Worm (Caenorhabditis elegans) whole organism, mixed stage, embryonic: ENCODE data around the gene cst-2.

Experiments used
- M03D4.4 ChIP-seq: sonication (generic microtip); optimal IDR thresholded peaks from 2 replicates; lab custom pipeline; 2017; ENCODE audit warnings: mild to moderate bottlenecking, missing genetic modification characterization, missing compliant biosample characterization
- ces-1 ChIP-seq: fragments of 150-350 bp; optimal IDR thresholded peaks from 2 replicates; lab custom pipeline; 2014; ENCODE audit warnings: missing biosample characterization, missing genetic modification reagents, missing genetic modification characterization
- cnd-1 ChIP-seq: fragments of 200-800 bp; sonication (Bioruptor generic); optimal IDR thresholded peaks from 2 replicates; lab custom pipeline; 2018; ENCODE audit warnings: mild to moderate bottlenecking, missing genetic modification characterization, missing compliant biosample characterization
- mab-5 ChIP-seq: fragments of 150-350 bp; optimal IDR thresholded peaks from 2 replicates; lab custom pipeline; 2014; ENCODE audit warnings: missing biosample characterization, missing genetic modification characterization
- nhr-2 ChIP-seq: fragments of 150-350 bp; optimal IDR thresholded peaks from 2 replicates; lab custom pipeline; 2014; ENCODE audit warnings: missing biosample characterization, missing genetic modification characterization
- nhr-237 ChIP-seq: fragments of 150-350 bp; optimal IDR thresholded peaks from 2 replicates; lab custom pipeline; 2014; ENCODE audit warnings: missing biosample characterization, missing genetic modification characterization
- nhr-76 ChIP-seq: sonication (generic microtip); optimal IDR thresholded peaks from 2 replicates; lab custom pipeline; 2017; ENCODE audit warnings: missing biosample characterization, missing genetic modification characterization
- pha-4 ChIP-seq: fragments of 150-350 bp; optimal IDR thresholded peaks from 2 replicates; lab custom pipeline; 2018; ENCODE audit warnings: missing biosample characterization, missing genetic modification reagents, missing genetic modification characterization
- sem-2 ChIP-seq: fragments of 200-800 bp; sonication (Bioruptor generic); optimal IDR thresholded peaks from 2 replicates; lab custom pipeline; 2018; ENCODE audit warnings: mild to moderate bottlenecking, missing genetic modification characterization, missing compliant biosample characterization
- snpc-4 ChIP-seq: fragments of 150-350 bp; optimal IDR thresholded peaks from 2 replicates; lab custom pipeline; 2014; ENCODE audit warnings: missing biosample characterization, missing genetic modification characterization
- unc-120 ChIP-seq: sonication (generic microtip); optimal IDR thresholded peaks from 2 replicates; lab custom pipeline; 2017; ENCODE audit warnings: missing genetic modification characterization, missing compliant biosample characterization; ENCODE audit not compliant: poor library complexity, severe bottlenecking
- unc-39 ChIP-seq: fragments of 150-350 bp; optimal IDR thresholded peaks from 2 replicates; lab custom pipeline; 2014; ENCODE audit warnings: missing biosample characterization, missing genetic modification characterization
- unc-62 ChIP-seq: fragments of 150-350 bp; optimal IDR thresholded peaks from 2 replicates; lab custom pipeline; 2014; ENCODE audit warnings: missing biosample characterization, missing genetic modification reagents, missing genetic modification characterization

DNA sequence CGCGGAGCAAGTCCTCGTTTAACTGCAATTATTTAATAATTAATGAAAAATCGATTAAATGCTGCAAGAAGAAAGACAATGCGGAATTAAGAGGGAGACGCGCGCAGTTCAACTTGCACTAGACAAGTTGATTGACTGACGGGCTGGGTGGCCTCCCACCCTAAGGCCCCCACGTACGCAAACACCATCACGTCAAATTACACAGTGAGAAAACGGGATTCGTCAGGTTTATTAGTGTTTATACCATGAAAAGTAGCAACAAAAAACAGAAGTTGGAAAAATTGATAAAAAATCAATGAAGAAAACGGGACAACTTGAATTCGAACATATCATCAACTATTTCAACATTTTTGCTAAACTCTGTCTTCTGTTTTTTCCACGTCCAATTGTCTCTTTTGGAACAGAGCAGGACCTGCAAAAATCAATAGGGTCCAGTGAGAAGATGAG is 28.3 kb downstream of the cst-2 start:
- TF ChIP-seq nhr-76 (tag; lab: Kevin White, UChicago), result no peak
- no peak for TF ChIP-seq sem-2 (GFP tag; lab: Kevin White, UChicago)
- TF ChIP-seq M03D4.4 (tag; lab: Kevin White, UChicago), result no peak
- TF ChIP-seq mab-5, result no peak
- TF ChIP-seq unc-120 (tag; lab: Kevin White, UChicago), result peak; percentile 14
- TF ChIP-seq nhr-237 (tag; lab: Kevin White, UChicago), result no peak
- TF ChIP-seq pha-4 (tag; lab: Kevin White, UChicago), result no peak
- TF ChIP-seq ces-1 (GFP tag; lab: Kevin White, UChicago), result peak; percentile 51
- no peak for TF ChIP-seq unc-62
- TF ChIP-seq unc-39 (tag; lab: Kevin White, UChicago), result no peak
- TF ChIP-seq cnd-1 (tag; lab: Kevin White, UChicago), result peak; percentile 10
- no peak for TF ChIP-seq nhr-2
- no peak for TF ChIP-seq snpc-4 (tag; lab: Kevin White, UChicago)
